Fruit fly (Drosophila melanogaster): ENCODE data around the gene CG32683.

DNA sequence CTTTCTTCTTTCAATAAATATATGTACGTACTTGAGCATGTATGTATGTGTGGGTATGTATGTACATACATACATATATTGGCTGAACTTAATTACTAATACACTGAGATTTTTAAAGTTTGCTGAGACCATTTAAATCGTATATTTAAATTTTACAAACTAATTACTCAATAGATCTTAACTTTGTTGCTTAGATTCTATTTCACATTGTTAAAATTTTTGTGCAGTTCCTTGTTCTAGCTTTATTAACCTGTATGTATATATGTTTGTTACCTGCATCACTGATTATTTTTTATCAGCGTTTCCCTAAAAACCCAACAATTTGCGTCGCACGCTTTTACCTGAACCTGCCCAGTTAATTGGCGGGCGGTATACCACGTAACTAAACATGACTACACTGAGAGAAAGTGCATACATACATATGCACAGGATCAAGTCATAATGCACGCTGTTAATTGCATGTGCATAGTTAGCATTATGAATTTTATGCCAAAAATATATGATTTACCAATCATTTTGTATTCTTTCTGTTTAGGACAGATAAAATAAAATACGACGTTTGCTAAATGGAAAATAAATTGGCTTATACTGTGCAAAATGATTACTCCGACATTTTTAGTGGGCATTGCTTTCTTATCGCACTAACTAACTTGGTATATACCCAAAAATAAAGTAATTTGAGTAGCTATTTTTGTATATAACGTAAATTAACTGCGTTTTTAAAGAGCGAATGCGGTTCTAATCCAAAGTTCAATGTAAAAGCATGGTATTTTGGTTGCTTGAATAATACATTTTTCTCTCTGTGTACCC is 91.9 kb downstream of the CG32683 start:
- TF ChIP-seq cnc (optimal IDR thresholded peaks at IDR 0.05) (no peak), CG11617 (GFP tag; optimal IDR thresholded peaks at IDR 0.05) (peak; percentile 81), CG14711 (tag; optimal IDR thresholded peaks at IDR 0.05) (peak; percentile 49), Mnt (GFP tag; optimal IDR thresholded peaks at IDR 0.05) (peak; percentile 38), CG1620 (GFP tag; optimal IDR thresholded peaks at IDR 0.05) (peak; percentile 34)

Measured in whole organism, adult.